Worm (Caenorhabditis elegans): ENCODE results near the gene fbxa-118.

DNA sequence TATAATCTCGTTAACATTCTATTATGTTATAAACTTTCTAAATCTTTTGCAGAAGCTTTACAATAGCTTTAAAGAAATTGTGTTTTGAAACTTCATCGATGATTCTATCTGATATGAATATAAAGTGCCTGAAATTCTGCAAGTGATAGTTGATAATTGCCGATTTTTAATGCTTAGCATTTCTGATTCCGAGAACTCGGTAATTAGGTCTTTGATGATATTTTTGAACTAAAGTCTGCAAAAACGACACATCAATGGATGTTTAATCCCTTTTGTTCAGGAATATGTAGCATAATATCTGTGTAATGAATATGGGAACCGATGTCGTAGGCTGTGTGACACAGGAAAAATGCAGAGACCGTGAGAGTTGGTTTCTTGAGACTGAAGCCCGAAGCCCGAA lies 25.7 kb upstream of the fbxa-118 start:
- no peak for TF ChIP-seq tbx-11 (GFP tag; IDR thresholded peaks at IDR 0.05)
- TF ChIP-seq ets-7 (tag; optimal IDR thresholded peaks at IDR 0.05), result no peak
- no peak for TF ChIP-seq F13C5.2 (tag; optimal IDR thresholded peaks at IDR 0.05)
- no peak for TF ChIP-seq ama-1 (optimal IDR thresholded peaks at IDR 0.05)

Data from whole organism, early embryonic.